Worm (Caenorhabditis elegans): Measurements from ENCODE around the gene srg-40.

srg-40 gene

DNA sequence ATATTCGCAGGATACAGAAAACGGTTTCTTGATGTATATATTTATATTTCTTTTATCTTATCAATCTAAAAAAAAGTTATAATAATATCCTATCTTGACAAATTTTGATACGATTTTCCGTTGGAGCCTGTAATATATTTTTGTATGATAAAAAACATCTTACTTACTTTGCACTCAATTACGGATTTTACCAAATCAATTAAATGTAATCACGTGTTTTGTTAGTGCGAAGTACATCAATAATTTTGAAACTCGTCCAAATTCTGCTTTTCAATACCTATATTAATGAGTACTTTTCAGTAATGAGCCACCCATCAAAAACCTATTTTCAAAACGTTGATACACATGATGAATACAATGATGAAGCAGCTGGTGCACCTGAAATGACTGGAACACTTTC is 15.0 kb downstream of the srg-40 start, which contains the start of gene T19C4.1:
T19C4.1 (plus strand) TSS at position 301 of the 400 bp plus-strand sequence.
- no peak for TF ChIP-seq nhr-12 (tag; optimal IDR thresholded peaks at IDR 0.05)
- TF ChIP-seq drap-1 (GFP tag; optimal IDR thresholded peaks at IDR 0.05): no peak
- no peak for TF ChIP-seq sem-2 (GFP tag; optimal IDR thresholded peaks at IDR 0.05)
- no peak for TF ChIP-seq ztf-11 (tag; optimal IDR thresholded peaks at IDR 0.05)
- no peak for TF ChIP-seq cnd-1 (tag; optimal IDR thresholded peaks at IDR 0.05)

DNA sequence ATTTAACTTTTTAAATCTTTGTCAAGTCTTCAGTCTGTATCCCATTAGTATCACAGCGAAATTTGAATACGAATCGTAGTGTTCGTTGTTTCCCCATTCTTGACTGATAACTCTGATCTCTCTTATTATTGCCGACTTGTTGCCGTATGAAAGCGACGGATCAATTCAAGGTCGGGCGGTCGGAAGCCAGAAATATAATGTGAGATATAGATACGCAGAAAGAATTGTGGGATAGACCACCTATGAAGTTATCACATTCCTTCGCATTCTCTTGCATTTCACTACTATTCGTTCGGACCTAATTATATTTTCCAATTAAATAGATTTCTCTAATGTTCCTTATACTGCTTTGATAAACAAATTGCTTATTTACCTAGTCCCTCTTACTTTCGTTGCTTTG is 15.4 kb downstream of the srg-40 start:
- TF ChIP-seq mep-1 (tag; optimal IDR thresholded peaks at IDR 0.05) (no peak), ces-1 (GFP tag; optimal IDR thresholded peaks at IDR 0.05) (no peak), nhr-2 (tag; optimal IDR thresholded peaks at IDR 0.05) (no peak), elt-3 (tag; optimal IDR thresholded peaks at IDR 0.05) (no peak), blmp-1 (tag; optimal IDR thresholded peaks at IDR 0.05) (peak; percentile 22), ztf-11 (tag; optimal IDR thresholded peaks at IDR 0.05) (no peak), ceh-39 (tag; optimal IDR thresholded peaks at IDR 0.05) (no peak)

- TF ChIP-seq flh-1 (GFP tag; optimal IDR thresholded peaks at IDR 0.05) (no peak), nhr-237 (tag; optimal IDR thresholded peaks at IDR 0.05) (peak; percentile 16), zip-8 (tag; optimal IDR thresholded peaks at IDR 0.05) (no peak)
These were observed 16.6 kb downstream of the srg-40 start for ce11 chrV:11147780-11148144.

ce11 chrV:11146958-11147779 is 17.2 kb downstream of the srg-40 start, which contains the start of the genes T19C4.24 and nlp-33:
Gene T19C4.24, minus strand, starts transcription at chrV:11147008.
Gene nlp-33, plus strand, starts transcription at chrV:11147346.
- TF ChIP-seq lin-32 (GFP tag; optimal IDR thresholded peaks at IDR 0.05): no peak
- no peak for TF ChIP-seq sptf-1 (tag; optimal IDR thresholded peaks at IDR 0.05)
- TF ChIP-seq ceh-83 (GFP tag; optimal IDR thresholded peaks at IDR 0.05): no peak
- TF ChIP-seq ceh-39 (tag; optimal IDR thresholded peaks at IDR 0.05): no peak
- TF ChIP-seq flh-1 (GFP tag; optimal IDR thresholded peaks at IDR 0.05): no peak
- TF ChIP-seq nhr-237 (tag; optimal IDR thresholded peaks at IDR 0.05): no peak
- TF ChIP-seq mls-2 (tag; optimal IDR thresholded peaks at IDR 0.05): no peak
- TF ChIP-seq mab-5 (tag; optimal IDR thresholded peaks at IDR 0.05): no peak

DNA sequence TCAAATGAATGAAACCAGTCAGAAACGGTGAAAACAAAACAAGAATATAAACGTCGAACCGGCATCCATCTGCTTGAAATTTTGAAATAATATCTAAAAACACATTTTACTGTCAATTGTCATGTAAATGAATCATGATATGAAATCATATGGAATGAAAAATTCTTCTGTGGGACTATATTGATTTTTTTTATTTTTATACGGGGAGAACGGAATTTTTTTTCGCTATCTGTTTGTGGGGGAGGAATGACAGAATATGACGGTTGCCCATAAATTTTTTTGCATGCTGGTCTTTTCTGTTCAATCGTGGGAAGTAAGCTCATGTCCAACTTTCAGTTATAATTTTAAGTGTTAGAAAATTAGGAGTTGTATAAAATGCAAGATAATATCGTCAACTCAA is 19.7 kb downstream of the srg-40 start, which contains the start of gene C06H2.7:
C06H2.7 (minus strand) TSS at position 101 of the 400 bp plus-strand sequence.
- TF ChIP-seq mls-2 (tag; optimal IDR thresholded peaks at IDR 0.05) (no peak), ces-1 (GFP tag; optimal IDR thresholded peaks at IDR 0.05) (no peak), flh-1 (GFP tag; optimal IDR thresholded peaks at IDR 0.05) (no peak), M03D4.4 (tag; optimal IDR thresholded peaks at IDR 0.05) (no peak), mab-5 (tag; optimal IDR thresholded peaks at IDR 0.05) (no peak), nhr-2 (tag; optimal IDR thresholded peaks at IDR 0.05) (no peak), nhr-12 (tag; optimal IDR thresholded peaks at IDR 0.05) (no peak), elt-3 (tag; optimal IDR thresholded peaks at IDR 0.05) (no peak), cnd-1 (tag; optimal IDR thresholded peaks at IDR 0.05) (no peak), pha-4 (tag; optimal IDR thresholded peaks at IDR 0.05) (no peak), tbx-8 (GFP tag; optimal IDR thresholded peaks at IDR 0.05) (no peak)

- TF ChIP-seq nhr-12 (tag; optimal IDR thresholded peaks at IDR 0.05) (no peak), sem-2 (GFP tag; optimal IDR thresholded peaks at IDR 0.05) (no peak), ces-1 (GFP tag; optimal IDR thresholded peaks at IDR 0.05) (no peak), ceh-83 (GFP tag; optimal IDR thresholded peaks at IDR 0.05) (no peak), unc-120 (tag; optimal IDR thresholded peaks at IDR 0.05; ENCODE audit: poor library complexity, severe bottlenecking) (no peak), mab-5 (tag; optimal IDR thresholded peaks at IDR 0.05) (no peak), nhr-2 (tag; optimal IDR thresholded peaks at IDR 0.05) (no peak), nhr-237 (tag; optimal IDR thresholded peaks at IDR 0.05) (no peak), zip-8 (tag; optimal IDR thresholded peaks at IDR 0.05) (no peak), cnd-1 (tag; optimal IDR thresholded peaks at IDR 0.05) (no peak), ceh-43 (GFP tag; optimal IDR thresholded peaks at IDR 0.05) (no peak), snpc-4 (tag; optimal IDR thresholded peaks at IDR 0.05) (no peak), mep-1 (tag; optimal IDR thresholded peaks at IDR 0.05) (no peak), unc-39 (tag; optimal IDR thresholded peaks at IDR 0.05) (no peak), elt-3 (tag; optimal IDR thresholded peaks at IDR 0.05) (no peak), mls-2 (tag; optimal IDR thresholded peaks at IDR 0.05) (no peak), tbx-8 (GFP tag; optimal IDR thresholded peaks at IDR 0.05) (no peak), lin-13 (tag; optimal IDR thresholded peaks at IDR 0.05) (no peak), flh-1 (GFP tag; optimal IDR thresholded peaks at IDR 0.05) (no peak)
These were observed 23.2 kb downstream of the srg-40 start, which contains the start of gene folt-1 for ce11 chrV:11141179-11141578. Gene folt-1, plus strand, starts transcription at chrV:11141479.
